Fruit fly (Drosophila melanogaster): ENCODE results near the gene CG17249.

DNA sequence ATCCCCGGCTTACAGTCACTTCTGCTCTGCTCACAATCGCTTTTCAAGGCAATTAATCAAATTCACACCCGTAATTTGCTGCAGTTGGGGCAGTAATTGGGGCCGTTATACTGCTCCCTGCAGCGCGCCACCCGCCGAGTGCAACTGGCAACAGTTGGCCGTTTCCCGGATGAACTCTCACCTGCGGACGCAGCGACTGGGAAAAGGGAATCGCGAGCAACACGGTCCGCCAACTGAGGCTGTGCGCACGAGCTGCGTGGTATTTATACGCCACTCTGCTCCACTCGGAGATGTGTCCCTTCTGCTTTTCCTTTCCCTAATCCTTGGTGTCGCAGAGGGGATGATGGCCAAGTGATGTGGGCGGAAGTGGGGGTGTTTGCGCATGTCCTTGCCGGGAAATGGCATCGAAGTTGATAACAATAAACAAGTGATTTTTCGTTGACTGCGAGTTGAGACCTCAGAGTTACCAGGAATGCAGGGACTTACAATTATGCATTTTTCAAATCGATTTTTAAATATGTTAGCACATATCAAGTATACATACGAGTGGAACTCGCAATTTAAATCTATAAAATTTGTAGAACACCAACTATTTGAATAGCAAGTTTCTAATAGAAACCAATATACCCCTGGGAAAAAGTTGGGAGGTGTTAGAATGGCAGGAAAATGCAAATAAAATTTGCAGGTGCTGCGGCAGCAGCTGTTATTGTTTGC is 18.0 kb downstream of the CG17249 start, which contains the start of gene GC:
- no peak for TF ChIP-seq EcR (GFP tag; optimal IDR thresholded peaks at IDR 0.05)
- no peak for TF ChIP-seq pan (optimal IDR thresholded peaks at IDR 0.05)
- no peak for TF ChIP-seq CG8478 (optimal IDR thresholded peaks at IDR 0.05)
